Worm (Caenorhabditis elegans) whole organism, L2 larva: ENCODE measurements around the gene tbc-6.

Experiments used
- C34F6.9 ChIP-seq: fragments of 150-350 bp; optimal IDR thresholded peaks from 2 replicates; lab custom pipeline; 2014; ENCODE audit warnings: missing biosample characterization, missing genetic modification characterization
- F13H6.1 ChIP-seq: sonication (generic microtip); optimal IDR thresholded peaks from 2 replicates; lab custom pipeline; 2016; ENCODE audit warnings: missing genetic modification characterization, missing compliant biosample characterization
- Y55F3AM.14 ChIP-seq: fragments of 200-800 bp; sonication (Bioruptor generic); optimal IDR thresholded peaks from 2 replicates; lab custom pipeline; 2018; ENCODE audit warnings: mild to moderate bottlenecking, missing genetic modification characterization, missing compliant biosample characterization
- ZK546.5 ChIP-seq: sonication (generic microtip); optimal IDR thresholded peaks from 2 replicates; lab custom pipeline; 2017; ENCODE audit warnings: missing biosample characterization, missing genetic modification characterization
- alr-1 ChIP-seq: fragments of 150-350 bp; optimal IDR thresholded peaks from 2 replicates; lab custom pipeline; 2014; ENCODE audit warnings: missing biosample characterization, missing genetic modification characterization
- aly-2 ChIP-seq: fragments of 150-350 bp; optimal IDR thresholded peaks from 2 replicates; lab custom pipeline; 2014; ENCODE audit warnings: missing biosample characterization, missing genetic modification characterization
- ama-1 ChIP-seq: fragments of 150-350 bp; optimal IDR thresholded peaks from 2 replicates; lab custom pipeline; 2018; ENCODE audit warnings: inconsistent platforms
- blmp-1 ChIP-seq: sonication (generic microtip); optimal IDR thresholded peaks from 2 replicates; lab custom pipeline; 2017; ENCODE audit warnings: missing genetic modification characterization, mild to moderate bottlenecking, missing compliant biosample characterization, antibody characterized with exemption, moderate library complexity; ENCODE audit not compliant: insufficient read depth
- ceh-16 ChIP-seq: fragments of 150-350 bp; optimal IDR thresholded peaks from 2 replicates; lab custom pipeline; 2014; ENCODE audit warnings: missing biosample characterization, missing genetic modification characterization
- crh-2 ChIP-seq: sonication (generic microtip); optimal IDR thresholded peaks from 2 replicates; lab custom pipeline; 2017; ENCODE audit warnings: missing biosample characterization, missing genetic modification characterization
- egl-27 ChIP-seq: sonication (generic microtip); optimal IDR thresholded peaks from 3 replicates; lab custom pipeline; 2017; ENCODE audit warnings: missing biosample characterization, missing genetic modification reagents, missing genetic modification characterization
- elt-1 ChIP-seq: fragments of 150-350 bp; optimal IDR thresholded peaks from 2 replicates; lab custom pipeline; 2014; ENCODE audit warnings: missing biosample characterization, missing genetic modification characterization
- elt-3 ChIP-seq: sonication (generic microtip); optimal IDR thresholded peaks from 2 replicates; lab custom pipeline; 2017; ENCODE audit warnings: missing biosample characterization, missing genetic modification characterization
- fos-1 ChIP-seq: fragments of 150-350 bp; optimal IDR thresholded peaks from 2 replicates; lab custom pipeline; 2014; ENCODE audit warnings: missing biosample characterization, missing genetic modification characterization
- lin-11 ChIP-seq: fragments of 150-350 bp; sonication (generic microtip); optimal IDR thresholded peaks from 2 replicates; lab custom pipeline; 2014; ENCODE audit warnings: missing biosample characterization, missing genetic modification characterization, inconsistent platforms, mixed read lengths
- lin-13 ChIP-seq: fragments of 150-350 bp; optimal IDR thresholded peaks from 2 replicates; lab custom pipeline; 2014; ENCODE audit warnings: missing biosample characterization, missing genetic modification reagents, missing genetic modification characterization
- lin-39 ChIP-seq: fragments of 150-350 bp; optimal IDR thresholded peaks from 2 replicates; lab custom pipeline; 2014; ENCODE audit warnings: missing biosample characterization, missing genetic modification reagents, missing genetic modification characterization
- lsy-2 ChIP-seq, 2 experiments: fragments of 150-350 bp in 1 of 2; sonication (generic microtip) in 1 of 2; optimal IDR thresholded peaks; 2 replicates each; lab custom pipeline; 2014 to 2017; ENCODE audit warnings: missing biosample characterization in 2 of 2, missing genetic modification characterization in 2 of 2
- mab-5 ChIP-seq: fragments of 150-350 bp; optimal IDR thresholded peaks from 2 replicates; lab custom pipeline; 2014; ENCODE audit warnings: missing biosample characterization, missing genetic modification characterization
- mdl-1 ChIP-seq, 2 experiments: fragments of 150-350 bp in 1 of 2; sonication (generic microtip) in 1 of 2; optimal IDR thresholded peaks; 2 replicates each; lab custom pipeline; 2017; ENCODE audit warnings: missing biosample characterization in 2 of 2, missing genetic modification characterization in 2 of 2
- nhr-10 ChIP-seq: sonication (generic microtip); optimal IDR thresholded peaks from 2 replicates; lab custom pipeline; 2017; ENCODE audit warnings: missing biosample characterization, missing genetic modification characterization
- nhr-11 ChIP-seq: fragments of 150-350 bp; optimal IDR thresholded peaks from 2 replicates; lab custom pipeline; 2014; ENCODE audit warnings: missing biosample characterization, missing genetic modification characterization
- nhr-12 ChIP-seq: fragments of 150-350 bp; optimal IDR thresholded peaks from 2 replicates; lab custom pipeline; 2014; ENCODE audit warnings: missing biosample characterization, missing genetic modification characterization
- nhr-129 ChIP-seq: fragments of 150-350 bp; optimal IDR thresholded peaks from 2 replicates; lab custom pipeline; 2014; ENCODE audit warnings: missing biosample characterization, missing genetic modification characterization
- nhr-23 ChIP-seq: fragments of 150-350 bp; optimal IDR thresholded peaks from 2 replicates; lab custom pipeline; 2014; ENCODE audit warnings: missing biosample characterization, missing genetic modification reagents, missing genetic modification characterization
- nhr-237 ChIP-seq: fragments of 150-350 bp; optimal IDR thresholded peaks from 2 replicates; lab custom pipeline; 2014; ENCODE audit warnings: missing biosample characterization, missing genetic modification characterization
- nhr-25 ChIP-seq: fragments of 150-350 bp; sonication (generic microtip); optimal IDR thresholded peaks from 3 replicates; lab custom pipeline; 2014; ENCODE audit warnings: missing biosample characterization, missing genetic modification characterization
- nhr-6 ChIP-seq: fragments of 150-350 bp; optimal IDR thresholded peaks from 2 replicates; lab custom pipeline; 2014; ENCODE audit warnings: missing biosample characterization, missing genetic modification characterization
- sem-4 ChIP-seq: fragments of 150-350 bp; optimal IDR thresholded peaks from 2 replicates; lab custom pipeline; 2014; ENCODE audit warnings: missing biosample characterization, missing genetic modification reagents, missing genetic modification characterization
- skn-1 ChIP-seq: sonication (generic microtip); optimal IDR thresholded peaks from 2 replicates; lab custom pipeline; 2017; ENCODE audit warnings: missing biosample characterization, missing genetic modification characterization
- sma-3 ChIP-seq: sonication (generic microtip); optimal IDR thresholded peaks from 2 replicates; lab custom pipeline; 2016; ENCODE audit warnings: missing genetic modification reagents, missing genetic modification characterization, missing compliant biosample characterization
- sma-9 ChIP-seq, 2 experiments: fragments of 150-350 bp in 1 of 2; sonication (generic microtip) in 1 of 2; optimal IDR thresholded peaks; 2 replicates each; lab custom pipeline; 2014 to 2016; ENCODE audit warnings: missing genetic modification characterization in 2 of 2, mild to moderate bottlenecking in 1 of 2, missing biosample characterization in 1 of 2, missing compliant biosample characterization in 1 of 2, missing genetic modification reagents in 1 of 2, moderate library complexity in 1 of 2
- snpc-4 ChIP-seq: fragments of 150-350 bp; optimal IDR thresholded peaks from 2 replicates; lab custom pipeline; 2014; ENCODE audit warnings: missing biosample characterization, missing genetic modification characterization
- unc-39 ChIP-seq: fragments of 150-350 bp; optimal IDR thresholded peaks from 2 replicates; lab custom pipeline; 2014; ENCODE audit warnings: missing biosample characterization, missing genetic modification characterization
- unc-55 ChIP-seq: fragments of 150-350 bp; sonication (generic microtip); optimal IDR thresholded peaks from 3 replicates; lab custom pipeline; 2014; ENCODE audit warnings: missing biosample characterization, missing genetic modification reagents, missing genetic modification characterization
- unc-62 ChIP-seq: fragments of 150-350 bp; optimal IDR thresholded peaks from 2 replicates; lab custom pipeline; 2014; ENCODE audit warnings: missing biosample characterization, missing genetic modification reagents, missing genetic modification characterization
- ztf-1 ChIP-seq: fragments of 200-800 bp; sonication (Bioruptor generic); conservative IDR thresholded peaks from 2 replicates; pipeline ENCODE4 v1.3.6; 2022; ENCODE audit warnings: missing genetic modification characterization, missing compliant biosample characterization
- ztf-11 ChIP-seq: sonication (generic microtip); optimal IDR thresholded peaks from 2 replicates; lab custom pipeline; 2017; ENCODE audit warnings: missing biosample characterization, missing genetic modification characterization
- ztf-4 ChIP-seq: fragments of 150-350 bp; optimal IDR thresholded peaks from 2 replicates; lab custom pipeline; 2014; ENCODE audit warnings: missing biosample characterization, missing genetic modification characterization

tbc-6 gene

ce11 chrII:6836762-6837566, 11.0 kb upstream of the tbc-6 start:
- TF ChIP-seq nhr-25 (tag; lab: Kevin White, UChicago): peak; percentile 39
- peak; percentile 83 for TF ChIP-seq fos-1 (tag; lab: Kevin White, UChicago)
- TF ChIP-seq F13H6.1 (tag; lab: Kevin White, UChicago): peak; percentile 82
- TF ChIP-seq skn-1: peak; percentile 3
- TF ChIP-seq aly-2 (tag; lab: Kevin White, UChicago): no peak
- TF ChIP-seq elt-3 (tag; lab: Kevin White, UChicago): no peak
- TF ChIP-seq nhr-129 (tag; lab: Kevin White, UChicago): peak; percentile 21
- TF ChIP-seq blmp-1: peak; percentile 18
- no peak for TF ChIP-seq snpc-4 (tag; lab: Kevin White, UChicago)
- peak; percentile 29 for TF ChIP-seq egl-27 (tag; lab: Kevin White, UChicago)
- TF ChIP-seq ztf-4 (tag; lab: Kevin White, UChicago): no peak
- TF ChIP-seq sma-3 (GFP tag; lab: Kevin White, UChicago): no peak
- TF ChIP-seq sma-9 (GFP tag; optimal IDR thresholded peaks at IDR 0.05; lab: Kevin White, UChicago): peak; percentile 9
- TF ChIP-seq sma-9 (tag; optimal IDR thresholded peaks at IDR 0.05; lab: Kevin White, UChicago): no peak

- TF ChIP-seq mdl-1 (tag; optimal IDR thresholded peaks at IDR 0.05; lab: Kevin White, UChicago) (peak in 1 of 2 experiments; percentile 64), ama-1 (lab: Kevin White, UChicago) (no peak), ztf-4 (tag; lab: Kevin White, UChicago) (peak; percentile 22), mab-5 (peak; percentile 94), ztf-11 (peak; percentile 19), crh-2 (tag; lab: Kevin White, UChicago) (peak; percentile 30), ZK546.5 (tag; lab: Kevin White, UChicago) (no peak), nhr-6 (tag; lab: Kevin White, UChicago) (peak; percentile 4), lin-13 (no peak), nhr-129 (tag; lab: Kevin White, UChicago) (peak; percentile 18), unc-62 (GFP tag; lab: Kevin White, UChicago) (peak; percentile 79), aly-2 (tag; lab: Kevin White, UChicago) (no peak), F13H6.1 (tag; lab: Kevin White, UChicago) (peak; percentile 31), elt-3 (tag; lab: Kevin White, UChicago) (no peak), blmp-1 (no peak), lin-39 (tag; lab: Kevin White, UChicago) (peak; percentile 88), nhr-23 (tag; lab: Kevin White, UChicago) (no peak), nhr-12 (tag; lab: Kevin White, UChicago) (no peak), skn-1 (no peak), fos-1 (tag; lab: Kevin White, UChicago) (no peak), nhr-25 (tag; lab: Kevin White, UChicago) (peak; percentile 45), sma-9 (GFP tag; optimal IDR thresholded peaks at IDR 0.05; lab: Kevin White, UChicago) (peak; percentile 42), sma-9 (tag; optimal IDR thresholded peaks at IDR 0.05; lab: Kevin White, UChicago) (no peak), sem-4 (tag; lab: Kevin White, UChicago) (peak; percentile 86), nhr-237 (tag; lab: Kevin White, UChicago) (no peak), nhr-10 (tag; lab: Kevin White, UChicago) (no peak), nhr-11 (tag; lab: Kevin White, UChicago) (no peak), ceh-16 (tag; lab: Kevin White, UChicago) (peak; percentile 11), lin-11 (tag; lab: Kevin White, UChicago) (no peak), unc-39 (tag; lab: Kevin White, UChicago) (no peak), C34F6.9 (tag; lab: Kevin White, UChicago) (peak; percentile 35), lsy-2 (tag; optimal IDR thresholded peaks at IDR 0.05; lab: Kevin White, UChicago) (peak in 1 of 2 experiments; percentile 46), egl-27 (tag; lab: Kevin White, UChicago) (peak; percentile 94), ztf-1 (no peak)
- TF ChIP-seq, all 48 proteins: peak for 17
Observed at ce11 chrII:6838270-6838878, 9.6 kb upstream of the tbc-6 start.

ce11 chrII:6838977-6839376, 8.9 kb upstream of the tbc-6 start:
- peak; percentile 76 for TF ChIP-seq F13H6.1 (tag; lab: Kevin White, UChicago)
- TF ChIP-seq elt-1: no peak
- TF ChIP-seq ceh-16 (tag; lab: Kevin White, UChicago): no peak
- no peak for TF ChIP-seq lin-13
- peak in 1 of 2 experiments; percentile 57 for TF ChIP-seq lsy-2 (tag; optimal IDR thresholded peaks at IDR 0.05; lab: Kevin White, UChicago)
- TF ChIP-seq mdl-1 (tag; optimal IDR thresholded peaks at IDR 0.05; lab: Kevin White, UChicago): peak in 1 of 2 experiments; percentile 43
- no peak for TF ChIP-seq Y55F3AM.14 (GFP tag; lab: Kevin White, UChicago)
- TF ChIP-seq nhr-129 (tag; lab: Kevin White, UChicago): peak; percentile 92
- TF ChIP-seq ztf-4 (tag; lab: Kevin White, UChicago): no peak
- TF ChIP-seq fos-1 (tag; lab: Kevin White, UChicago): no peak
- no peak for TF ChIP-seq alr-1 (tag; lab: Kevin White, UChicago)
- peak; percentile 80 for TF ChIP-seq sma-9 (GFP tag; optimal IDR thresholded peaks at IDR 0.05; lab: Kevin White, UChicago)
- no peak for TF ChIP-seq sma-9 (tag; optimal IDR thresholded peaks at IDR 0.05; lab: Kevin White, UChicago)
- TF ChIP-seq nhr-25 (tag; lab: Kevin White, UChicago): peak; percentile 35
- TF ChIP-seq egl-27 (tag; lab: Kevin White, UChicago): peak; percentile 76
- TF ChIP-seq sem-4 (tag; lab: Kevin White, UChicago): peak; percentile 37
- TF ChIP-seq C34F6.9 (tag; lab: Kevin White, UChicago): peak; percentile 56
- TF ChIP-seq nhr-23 (tag; lab: Kevin White, UChicago): no peak
- peak; percentile 21 for TF ChIP-seq unc-55 (GFP tag; lab: Kevin White, UChicago)
- TF ChIP-seq crh-2 (tag; lab: Kevin White, UChicago): peak; percentile 66
